Worm (Caenorhabditis elegans) whole organism, young adult: ENCODE data around the gene inpp-4B.

Source experiments
- B0336.3 ChIP-seq: fragments of 200-800 bp; sonication (Bioruptor generic); IDR thresholded peaks from 2 replicates; pipeline ENCODE4 v1.3.6; 2022; ENCODE audit warnings: missing genetic modification characterization, missing compliant biosample characterization
- T07F8.4 ChIP-seq: sonication (generic microtip); optimal IDR thresholded peaks from 2 replicates; lab custom pipeline; 2016; ENCODE audit warnings: mild to moderate bottlenecking, missing genetic modification characterization, moderate library complexity, missing compliant biosample characterization
- ZK185.1 ChIP-seq: sonication (generic microtip); optimal IDR thresholded peaks from 2 replicates; lab custom pipeline; 2016; ENCODE audit warnings: mild to moderate bottlenecking, missing genetic modification characterization, missing compliant biosample characterization; ENCODE audit not compliant: poor library complexity, severe bottlenecking
- ama-1 ChIP-seq, 3 experiments: fragments of 150-350 bp in 1 of 3; sonication (generic microtip) in 2 of 3; optimal IDR thresholded peaks; 2 replicates each; lab custom pipeline; 2014 to 2018; ENCODE audit warnings: missing biosample characterization in 2 of 3, missing genetic modification characterization in 2 of 3, missing genetic modification reagents in 2 of 3
- egl-18 ChIP-seq: fragments of 200-800 bp; sonication (Bioruptor generic); IDR thresholded peaks from 2 replicates; pipeline ENCODE4 v1.3.6; 2022; ENCODE audit warnings: missing genetic modification reagents, missing genetic modification characterization, missing compliant biosample characterization
- fkh-3 ChIP-seq: sonication (generic microtip); optimal IDR thresholded peaks from 2 replicates; lab custom pipeline; 2016; ENCODE audit warnings: mild to moderate bottlenecking, missing genetic modification characterization, missing compliant biosample characterization
- let-526 ChIP-seq: fragments of 200-800 bp; sonication (Bioruptor generic); IDR thresholded peaks from 2 replicates; pipeline ENCODE4 v1.3.6; 2022; ENCODE audit warnings: missing genetic modification reagents, missing genetic modification characterization, missing compliant biosample characterization
- mel-28 ChIP-seq: sonication (generic microtip); optimal IDR thresholded peaks from 2 replicates; lab custom pipeline; 2016; ENCODE audit warnings: borderline replicate concordance, mild to moderate bottlenecking, missing genetic modification characterization, missing compliant biosample characterization
- mxl-1 ChIP-seq: sonication (generic microtip); optimal IDR thresholded peaks from 2 replicates; lab custom pipeline; 2016; ENCODE audit warnings: missing genetic modification characterization, missing compliant biosample characterization

- no peak for TF ChIP-seq B0336.3 (GFP tag; lab: Robert Waterston, UW)
- TF ChIP-seq let-526 (GFP tag; lab: Robert Waterston, UW) = no peak
- no peak for TF ChIP-seq egl-18
- no peak for TF ChIP-seq ama-1 (optimal IDR thresholded peaks at IDR 0.05; lab: Kevin White, UChicago)
- no peak for TF ChIP-seq ama-1 (GFP tag; optimal IDR thresholded peaks at IDR 0.05; lab: Kevin White, UChicago)
- TF ChIP-seq T07F8.4 (tag; lab: Kevin White, UChicago) = no peak
- no peak for TF ChIP-seq mxl-1 (tag; lab: Kevin White, UChicago)
- no peak for TF ChIP-seq ZK185.1
- no peak for TF ChIP-seq mel-28 (tag; lab: Kevin White, UChicago)
- TF ChIP-seq fkh-3 (tag; lab: Kevin White, UChicago) = no peak
Measured at ce11 chrIII:10261682-10262081, 5.0 kb downstream of the inpp-4B start, which contains the start of gene bbs-5.
